Fruit fly (Drosophila melanogaster): ENCODE measurements around the gene p115.

dm6 chrX:7873172-7873930 is 20.5 kb upstream of the p115 start, which contains the start of gene dec:
- TF ChIP-seq Sox15 (GFP tag; optimal IDR thresholded peaks at IDR 0.05) = no peak
- TF ChIP-seq esn (GFP tag; optimal IDR thresholded peaks at IDR 0.05) = no peak
- TF ChIP-seq CG8319 (GFP tag; optimal IDR thresholded peaks at IDR 0.05) = no peak
- no peak for TF ChIP-seq CG9139 (GFP tag; optimal IDR thresholded peaks at IDR 0.05)
- no peak for TF ChIP-seq Hr38 (GFP tag; optimal IDR thresholded peaks at IDR 0.05)
- TF ChIP-seq Blimp-1 (GFP tag; optimal IDR thresholded peaks at IDR 0.05) = no peak
- TF ChIP-seq Met (GFP tag; optimal IDR thresholded peaks at IDR 0.05) = no peak
- no peak for TF ChIP-seq CG6808 (GFP tag; optimal IDR thresholded peaks at IDR 0.05)
- no peak for TF ChIP-seq Gug (GFP tag; IDR thresholded peaks at IDR 0.05)
- no peak for TF ChIP-seq Hr39 (GFP tag; optimal IDR thresholded peaks at IDR 0.05)
- TF ChIP-seq topi (GFP tag; optimal IDR thresholded peaks at IDR 0.05) = no peak
- TF ChIP-seq CG7368 (GFP tag; optimal IDR thresholded peaks at IDR 0.05) = no peak
- no peak for TF ChIP-seq CG34406 (GFP tag; optimal IDR thresholded peaks at IDR 0.05)
- TF ChIP-seq Sox102F (GFP tag; optimal IDR thresholded peaks at IDR 0.05) = no peak

Measured in whole organism, prepupa.